Worm (Caenorhabditis elegans) whole organism, L2 larva: ENCODE data around the gene tph-1.

Source experiments
- C34F6.9 ChIP-seq: fragments of 150-350 bp; optimal IDR thresholded peaks from 2 replicates; lab custom pipeline; 2014; ENCODE audit warnings: missing biosample characterization, missing genetic modification characterization
- F13H6.1 ChIP-seq: sonication (generic microtip); optimal IDR thresholded peaks from 2 replicates; lab custom pipeline; 2016; ENCODE audit warnings: missing genetic modification characterization, missing compliant biosample characterization
- R02D3.7 ChIP-seq: fragments of 150-350 bp; optimal IDR thresholded peaks from 2 replicates; lab custom pipeline; 2014; ENCODE audit warnings: missing biosample characterization, missing genetic modification characterization
- Y55F3AM.14 ChIP-seq: fragments of 200-800 bp; sonication (Bioruptor generic); optimal IDR thresholded peaks from 2 replicates; lab custom pipeline; 2018; ENCODE audit warnings: mild to moderate bottlenecking, missing genetic modification characterization, missing compliant biosample characterization
- alr-1 ChIP-seq: fragments of 150-350 bp; optimal IDR thresholded peaks from 2 replicates; lab custom pipeline; 2014; ENCODE audit warnings: missing biosample characterization, missing genetic modification characterization
- aly-2 ChIP-seq: fragments of 150-350 bp; optimal IDR thresholded peaks from 2 replicates; lab custom pipeline; 2014; ENCODE audit warnings: missing biosample characterization, missing genetic modification characterization
- blmp-1 ChIP-seq: sonication (generic microtip); optimal IDR thresholded peaks from 2 replicates; lab custom pipeline; 2017; ENCODE audit warnings: missing genetic modification characterization, mild to moderate bottlenecking, missing compliant biosample characterization, antibody characterized with exemption, moderate library complexity; ENCODE audit not compliant: insufficient read depth
- ceh-16 ChIP-seq: fragments of 150-350 bp; optimal IDR thresholded peaks from 2 replicates; lab custom pipeline; 2014; ENCODE audit warnings: missing biosample characterization, missing genetic modification characterization
- ceh-82 ChIP-seq: fragments of 150-350 bp; optimal IDR thresholded peaks from 2 replicates; lab custom pipeline; 2014; ENCODE audit warnings: missing biosample characterization, missing genetic modification characterization
- crh-2 ChIP-seq: sonication (generic microtip); optimal IDR thresholded peaks from 2 replicates; lab custom pipeline; 2017; ENCODE audit warnings: missing biosample characterization, missing genetic modification characterization
- egl-27 ChIP-seq: sonication (generic microtip); optimal IDR thresholded peaks from 3 replicates; lab custom pipeline; 2017; ENCODE audit warnings: missing biosample characterization, missing genetic modification reagents, missing genetic modification characterization
- elt-1 ChIP-seq: fragments of 150-350 bp; optimal IDR thresholded peaks from 2 replicates; lab custom pipeline; 2014; ENCODE audit warnings: missing biosample characterization, missing genetic modification characterization
- elt-3 ChIP-seq: sonication (generic microtip); optimal IDR thresholded peaks from 2 replicates; lab custom pipeline; 2017; ENCODE audit warnings: missing biosample characterization, missing genetic modification characterization
- fos-1 ChIP-seq: fragments of 150-350 bp; optimal IDR thresholded peaks from 2 replicates; lab custom pipeline; 2014; ENCODE audit warnings: missing biosample characterization, missing genetic modification characterization
- gmeb-1 ChIP-seq: fragments of 150-350 bp; optimal IDR thresholded peaks from 2 replicates; lab custom pipeline; 2014; ENCODE audit warnings: missing biosample characterization, missing genetic modification characterization
- lin-39 ChIP-seq: fragments of 150-350 bp; optimal IDR thresholded peaks from 2 replicates; lab custom pipeline; 2014; ENCODE audit warnings: missing biosample characterization, missing genetic modification reagents, missing genetic modification characterization
- mab-5 ChIP-seq: fragments of 150-350 bp; optimal IDR thresholded peaks from 2 replicates; lab custom pipeline; 2014; ENCODE audit warnings: missing biosample characterization, missing genetic modification characterization
- nhr-10 ChIP-seq: sonication (generic microtip); optimal IDR thresholded peaks from 2 replicates; lab custom pipeline; 2017; ENCODE audit warnings: missing biosample characterization, missing genetic modification characterization
- nhr-12 ChIP-seq: fragments of 150-350 bp; optimal IDR thresholded peaks from 2 replicates; lab custom pipeline; 2014; ENCODE audit warnings: missing biosample characterization, missing genetic modification characterization
- nhr-23 ChIP-seq: fragments of 150-350 bp; optimal IDR thresholded peaks from 2 replicates; lab custom pipeline; 2014; ENCODE audit warnings: missing biosample characterization, missing genetic modification reagents, missing genetic modification characterization
- nhr-237 ChIP-seq: fragments of 150-350 bp; optimal IDR thresholded peaks from 2 replicates; lab custom pipeline; 2014; ENCODE audit warnings: missing biosample characterization, missing genetic modification characterization
- nhr-25 ChIP-seq: fragments of 150-350 bp; sonication (generic microtip); optimal IDR thresholded peaks from 3 replicates; lab custom pipeline; 2014; ENCODE audit warnings: missing biosample characterization, missing genetic modification characterization
- nhr-6 ChIP-seq: fragments of 150-350 bp; optimal IDR thresholded peaks from 2 replicates; lab custom pipeline; 2014; ENCODE audit warnings: missing biosample characterization, missing genetic modification characterization
- peb-1 ChIP-seq: fragments of 150-350 bp; optimal IDR thresholded peaks from 2 replicates; lab custom pipeline; 2014; ENCODE audit warnings: missing biosample characterization, missing genetic modification characterization
- sem-4 ChIP-seq: fragments of 150-350 bp; optimal IDR thresholded peaks from 2 replicates; lab custom pipeline; 2014; ENCODE audit warnings: missing biosample characterization, missing genetic modification reagents, missing genetic modification characterization
- skn-1 ChIP-seq: sonication (generic microtip); optimal IDR thresholded peaks from 2 replicates; lab custom pipeline; 2017; ENCODE audit warnings: missing biosample characterization, missing genetic modification characterization
- sma-3 ChIP-seq: sonication (generic microtip); optimal IDR thresholded peaks from 2 replicates; lab custom pipeline; 2016; ENCODE audit warnings: missing genetic modification reagents, missing genetic modification characterization, missing compliant biosample characterization
- sma-9 ChIP-seq, 2 experiments: fragments of 150-350 bp in 1 of 2; sonication (generic microtip) in 1 of 2; optimal IDR thresholded peaks; 2 replicates each; lab custom pipeline; 2014 to 2016; ENCODE audit warnings: missing genetic modification characterization in 2 of 2, mild to moderate bottlenecking in 1 of 2, missing biosample characterization in 1 of 2, missing compliant biosample characterization in 1 of 2, missing genetic modification reagents in 1 of 2, moderate library complexity in 1 of 2
- snpc-4 ChIP-seq: fragments of 150-350 bp; optimal IDR thresholded peaks from 2 replicates; lab custom pipeline; 2014; ENCODE audit warnings: missing biosample characterization, missing genetic modification characterization
- unc-39 ChIP-seq: fragments of 150-350 bp; optimal IDR thresholded peaks from 2 replicates; lab custom pipeline; 2014; ENCODE audit warnings: missing biosample characterization, missing genetic modification characterization
- unc-55 ChIP-seq: fragments of 150-350 bp; sonication (generic microtip); optimal IDR thresholded peaks from 3 replicates; lab custom pipeline; 2014; ENCODE audit warnings: missing biosample characterization, missing genetic modification reagents, missing genetic modification characterization
- unc-62 ChIP-seq: fragments of 150-350 bp; optimal IDR thresholded peaks from 2 replicates; lab custom pipeline; 2014; ENCODE audit warnings: missing biosample characterization, missing genetic modification reagents, missing genetic modification characterization
- zag-1 ChIP-seq: fragments of 150-350 bp; optimal IDR thresholded peaks from 2 replicates; lab custom pipeline; 2014; ENCODE audit warnings: missing biosample characterization, missing genetic modification characterization
- ztf-1 ChIP-seq: fragments of 200-800 bp; sonication (Bioruptor generic); conservative IDR thresholded peaks from 2 replicates; pipeline ENCODE4 v1.3.6; 2022; ENCODE audit warnings: missing genetic modification characterization, missing compliant biosample characterization
- ztf-11 ChIP-seq: sonication (generic microtip); optimal IDR thresholded peaks from 2 replicates; lab custom pipeline; 2017; ENCODE audit warnings: missing biosample characterization, missing genetic modification characterization

The tph-1 gene

DNA sequence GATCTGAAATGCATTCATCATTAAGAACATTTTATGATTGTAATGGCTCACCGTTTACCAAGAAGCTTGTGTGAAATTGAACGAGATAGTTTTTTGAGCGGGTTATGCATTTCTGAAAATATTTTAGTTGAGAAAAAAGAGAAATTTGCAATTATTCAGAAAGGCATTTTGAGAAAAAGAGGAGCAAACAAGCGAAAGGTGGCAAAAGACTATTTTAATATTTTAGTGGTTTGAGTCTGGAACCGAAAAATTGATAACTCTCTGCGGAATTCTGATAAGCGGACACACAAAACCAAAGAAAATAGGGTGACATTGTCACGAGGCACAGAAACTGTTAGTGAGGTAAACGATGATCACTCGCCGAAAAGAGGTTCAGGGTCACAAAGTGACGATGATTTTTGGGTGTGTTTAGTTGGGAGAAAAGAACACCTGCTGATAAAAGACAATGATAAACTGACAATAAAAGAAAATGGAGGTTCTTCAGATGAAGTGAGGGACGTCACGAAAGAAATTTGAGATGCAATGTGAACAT is 5.6 kb downstream of the tph-1 start (continued):
- TF ChIP-seq mab-5 (tag; lab: Kevin White, UChicago) (no peak), ztf-1 (GFP tag; lab: Robert Waterston, UW) (no peak), peb-1 (tag; lab: Kevin White, UChicago) (no peak), F13H6.1 (tag; lab: Kevin White, UChicago) (peak; percentile 60), egl-27 (tag; lab: Kevin White, UChicago) (peak; percentile 3)

ce11 chrII:7555454-7555853 is 6.3 kb downstream of the tph-1 start, which contains the start of gene ZK1290.14:
TSS of gene ZK1290.14 (minus strand) at chrII:7555592.
- peak; percentile 51 for TF ChIP-seq sem-4
- no peak for TF ChIP-seq aly-2 (tag; lab: Kevin White, UChicago)

ce11 chrII:7557981-7558380 is 8.8 kb downstream of the tph-1 start:
- TF ChIP-seq fos-1 (tag; lab: Kevin White, UChicago) (peak; percentile 2), nhr-25 (tag; lab: Kevin White, UChicago) (peak; percentile 6), ztf-11 (tag; lab: Kevin White, UChicago) (no peak)

ce11 chrII:7558864-7559263 is 9.7 kb downstream of the tph-1 start:
- TF ChIP-seq Y55F3AM.14 (GFP tag; lab: Kevin White, UChicago) (no peak), nhr-23 (no peak), nhr-10 (no peak), blmp-1 (tag; lab: Kevin White, UChicago) (no peak), nhr-25 (tag; lab: Kevin White, UChicago) (no peak), crh-2 (tag; lab: Kevin White, UChicago) (no peak), fos-1 (tag; lab: Kevin White, UChicago) (no peak), nhr-237 (tag; lab: Kevin White, UChicago) (no peak), unc-39 (no peak), aly-2 (tag; lab: Kevin White, UChicago) (no peak), C34F6.9 (no peak), gmeb-1 (tag; lab: Kevin White, UChicago) (no peak), ceh-82 (tag; lab: Kevin White, UChicago) (no peak), lin-39 (tag; lab: Kevin White, UChicago) (no peak), skn-1 (tag; lab: Kevin White, UChicago) (no peak)

DNA sequence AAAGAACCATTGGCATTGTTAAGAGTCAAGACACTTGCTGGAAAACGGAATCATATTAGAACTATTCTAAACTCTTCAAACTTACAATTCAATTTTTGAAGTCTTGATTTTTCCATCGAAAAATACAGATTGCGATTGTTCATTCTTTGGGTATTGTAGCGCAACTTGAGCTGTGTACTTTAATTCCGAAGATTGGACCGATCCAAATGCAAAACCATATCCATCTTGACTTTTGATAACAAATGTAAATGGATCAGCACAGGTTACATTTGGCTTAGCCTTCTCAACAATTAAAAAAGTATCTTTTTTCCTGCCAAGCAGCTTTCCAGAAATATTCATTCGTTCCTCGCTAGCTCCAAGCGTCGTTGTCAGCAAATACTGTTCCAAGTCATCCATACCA is 11.7 kb downstream of the tph-1 start:
- no peak for TF ChIP-seq crh-2 (tag; lab: Kevin White, UChicago)
- no peak for TF ChIP-seq ztf-11 (tag; lab: Kevin White, UChicago)
- no peak for TF ChIP-seq R02D3.7

DNA sequence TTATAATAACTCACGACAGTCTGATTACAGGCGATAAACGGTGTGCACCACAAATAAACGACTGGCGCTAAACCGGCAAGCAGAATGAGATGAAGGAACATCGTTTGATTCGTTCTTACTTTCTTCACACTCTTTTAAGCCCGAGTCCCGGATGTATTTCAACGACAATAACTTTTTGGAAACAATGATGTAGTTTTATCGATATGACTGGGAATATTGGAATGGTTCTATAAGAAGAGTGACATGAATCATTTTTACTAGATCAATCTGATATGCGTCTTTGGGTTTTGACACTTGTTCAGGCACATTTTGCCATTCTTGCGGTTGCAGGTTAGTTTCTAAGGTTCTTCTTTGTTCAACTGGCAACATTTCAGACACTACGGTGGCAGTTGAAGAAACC is 12.4 kb downstream of the tph-1 start, which contains the start of the genes ZK1290.11 and ZK1290.1:
Gene ZK1290.11, minus strand, starts transcription at position 101 of the 400 bp plus-strand sequence.
Gene ZK1290.1, plus strand, starts transcription at position 271 of the 400 bp plus-strand sequence.
- TF ChIP-seq unc-55 (GFP tag; lab: Kevin White, UChicago) (no peak), zag-1 (tag; lab: Kevin White, UChicago) (no peak), elt-1 (tag; lab: Kevin White, UChicago) (no peak), gmeb-1 (tag; lab: Kevin White, UChicago) (no peak)

DNA sequence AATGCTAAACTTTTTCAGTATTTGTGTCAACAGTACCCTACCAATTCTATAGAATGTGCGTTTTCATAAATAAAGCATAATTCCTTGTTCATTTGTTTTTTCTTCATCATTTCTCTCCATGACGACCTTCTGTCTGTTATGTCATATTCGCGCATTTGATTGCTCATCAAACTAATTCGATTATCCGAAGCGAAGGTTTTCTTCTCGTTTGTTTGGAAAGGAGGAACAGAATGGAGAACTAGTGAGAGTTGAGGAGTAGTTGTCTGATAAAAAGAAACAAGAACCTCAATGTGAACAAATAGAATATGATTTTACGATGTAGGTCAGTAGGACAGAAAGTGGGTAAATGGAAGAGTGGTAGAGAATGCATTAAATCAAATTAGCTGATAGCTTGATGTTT is 13.5 kb downstream of the tph-1 start:
- no peak for TF ChIP-seq unc-62 (GFP tag; lab: Kevin White, UChicago)
- TF ChIP-seq nhr-12 (tag; lab: Kevin White, UChicago), result no peak
- TF ChIP-seq unc-39, result no peak
- no peak for TF ChIP-seq nhr-23
- TF ChIP-seq elt-1 (tag; lab: Kevin White, UChicago), result no peak
- no peak for TF ChIP-seq sem-4
- TF ChIP-seq Y55F3AM.14 (GFP tag; lab: Kevin White, UChicago), result no peak

DNA sequence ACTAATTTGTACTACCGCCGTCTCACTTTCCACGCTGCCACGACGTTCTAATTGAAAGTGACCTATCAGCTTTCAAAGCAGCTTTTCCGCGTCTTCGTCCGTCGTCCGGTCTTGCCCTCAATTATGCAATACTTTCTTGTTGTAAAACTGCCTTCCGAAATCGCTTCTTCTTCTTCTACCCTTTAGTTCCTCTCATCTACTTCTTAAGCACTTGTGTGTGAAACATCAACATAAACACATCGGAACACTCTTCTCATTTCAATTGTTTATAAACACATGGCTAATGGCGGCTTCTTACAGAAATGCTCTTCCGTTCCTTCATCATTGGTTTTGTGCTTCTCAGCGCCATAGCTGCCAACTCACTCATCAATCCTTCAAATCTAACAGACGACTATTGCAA is 21.2 kb downstream of the tph-1 start, which contains the start of gene F35D2.3:
Gene F35D2.3, plus strand, starts transcription at position 301 of the 400 bp plus-strand sequence.
- TF ChIP-seq sma-9 (GFP tag; optimal IDR thresholded peaks at IDR 0.05; lab: Kevin White, UChicago), result no peak
- TF ChIP-seq sma-9 (tag; optimal IDR thresholded peaks at IDR 0.05; lab: Kevin White, UChicago), result no peak
- no peak for TF ChIP-seq ceh-82 (tag; lab: Kevin White, UChicago)
- TF ChIP-seq aly-2 (tag; lab: Kevin White, UChicago), result no peak
- no peak for TF ChIP-seq lin-39 (tag; lab: Kevin White, UChicago)
- no peak for TF ChIP-seq unc-62 (GFP tag; lab: Kevin White, UChicago)
- TF ChIP-seq gmeb-1 (tag; lab: Kevin White, UChicago), result no peak
- TF ChIP-seq nhr-10, result no peak
- TF ChIP-seq egl-27 (tag; lab: Kevin White, UChicago), result no peak
- TF ChIP-seq alr-1 (tag; lab: Kevin White, UChicago), result no peak
- TF ChIP-seq snpc-4 (tag; lab: Kevin White, UChicago), result no peak
- TF ChIP-seq nhr-6 (tag; lab: Kevin White, UChicago), result no peak
- no peak for TF ChIP-seq elt-3 (tag; lab: Kevin White, UChicago)
- TF ChIP-seq ceh-16 (tag; lab: Kevin White, UChicago), result no peak
- TF ChIP-seq R02D3.7, result no peak
- TF ChIP-seq nhr-12 (tag; lab: Kevin White, UChicago), result no peak
- no peak for TF ChIP-seq sma-3 (GFP tag; lab: Kevin White, UChicago)
